Worm (Caenorhabditis elegans) whole organism, young adult: ENCODE data around the gene gst-18.

Source experiments
- B0261.1 ChIP-seq: sonication (generic microtip); optimal IDR thresholded peaks from 2 replicates; lab custom pipeline; 2016; ENCODE audit warnings: mild to moderate bottlenecking, missing genetic modification characterization, moderate library complexity, missing compliant biosample characterization
- ZK185.1 ChIP-seq: sonication (generic microtip); optimal IDR thresholded peaks from 2 replicates; lab custom pipeline; 2016; ENCODE audit warnings: mild to moderate bottlenecking, missing genetic modification characterization, missing compliant biosample characterization; ENCODE audit not compliant: poor library complexity, severe bottlenecking
- cebp-1 ChIP-seq, 2 experiments: fragments of 200-800 bp in 1 of 2; sonication (Bioruptor generic) in 1 of 2; sonication (generic microtip) in 1 of 2; IDR thresholded peaks in 1 of 2; optimal IDR thresholded peaks in 1 of 2; 2 replicates each; pipeline versions ENCODE4 v1.3.6 to Lab custom; 2017 to 2022; ENCODE audit warnings: missing compliant biosample characterization in 2 of 2, missing genetic modification characterization in 2 of 2, mild to moderate bottlenecking in 1 of 2, missing genetic modification reagents in 1 of 2, moderate library complexity in 1 of 2
- dox-1 ChIP-seq: fragments of 200-800 bp; sonication (Bioruptor generic); IDR thresholded peaks from 2 replicates; pipeline ENCODE4 v1.3.6; 2022; ENCODE audit warnings: missing genetic modification reagents, missing genetic modification characterization, missing compliant biosample characterization
- dpff-1 ChIP-seq: sonication (generic microtip); optimal IDR thresholded peaks from 2 replicates; lab custom pipeline; 2017; ENCODE audit warnings: mild to moderate bottlenecking, missing genetic modification characterization, missing compliant biosample characterization
- dpl-1 ChIP-seq: fragments of 150-350 bp; optimal IDR thresholded peaks from 2 replicates; lab custom pipeline; 2014; ENCODE audit warnings: missing biosample characterization, missing genetic modification reagents, missing genetic modification characterization
- ekl-4 ChIP-seq: fragments of 200-800 bp; sonication (Bioruptor generic); IDR thresholded peaks from 2 replicates; pipeline ENCODE4 v1.3.6; 2022; ENCODE audit warnings: missing genetic modification reagents, missing genetic modification characterization, missing compliant biosample characterization
- lag-1 ChIP-seq: fragments of 200-800 bp; sonication (Bioruptor generic); IDR thresholded peaks from 2 replicates; pipeline ENCODE4 v1.3.6; 2022; ENCODE audit warnings: missing genetic modification reagents, missing genetic modification characterization, missing compliant biosample characterization
- pbrm-1 ChIP-seq: fragments of 200-800 bp; sonication (Bioruptor generic); IDR thresholded peaks from 2 replicates; pipeline ENCODE4 v1.3.6; 2022; ENCODE audit warnings: missing genetic modification reagents, missing genetic modification characterization, missing compliant biosample characterization
- snpc-4 ChIP-seq, 5 experiments: fragments of 150-350 bp in 1 of 5; sonication (generic microtip) in 4 of 5; optimal IDR thresholded peaks; 2 replicates each; lab custom pipeline; 2014 to 2018; ENCODE audit warnings: missing genetic modification characterization in 5 of 5, missing biosample characterization in 3 of 5, antibody characterized with exemption in 2 of 5, mild to moderate bottlenecking in 2 of 5, missing compliant biosample characterization in 2 of 5, missing genotype in 2 of 5, moderate library complexity in 2 of 5, missing genetic modification reagents in 1 of 5
- ztf-22 ChIP-seq: fragments of 200-800 bp; sonication (Bioruptor generic); optimal IDR thresholded peaks from 2 replicates; lab custom pipeline; 2018; ENCODE audit warnings: mild to moderate bottlenecking, missing genetic modification characterization, moderate library complexity, missing compliant biosample characterization

DNA sequence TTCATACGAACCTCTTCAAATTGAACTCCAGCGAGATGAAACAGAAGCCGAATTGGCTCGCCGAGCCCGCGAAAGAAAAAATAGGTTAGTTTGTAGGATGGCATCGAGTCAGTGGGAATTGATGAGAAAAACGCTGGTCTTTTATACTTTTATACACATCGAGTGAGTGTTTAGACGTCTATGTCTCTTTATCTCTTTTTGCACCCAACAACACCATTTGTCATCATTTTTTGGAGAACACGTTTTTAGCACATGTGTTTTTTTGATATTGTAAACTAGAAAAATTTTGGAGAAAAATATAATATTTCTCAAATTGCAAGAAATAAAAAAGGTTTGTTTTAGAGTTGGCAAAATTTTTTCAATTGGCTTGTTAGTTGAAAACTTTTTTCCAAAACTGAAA lies 6.4 kb downstream of the gst-18 start, which contains the start of gene gst-16:
- TF ChIP-seq ztf-22 (GFP tag; lab: Kevin White, UChicago) (no peak), ZK185.1 (tag; lab: Kevin White, UChicago) (no peak), ekl-4 (GFP tag; lab: Robert Waterston, UW) (no peak), dpl-1 (GFP tag; lab: Kevin White, UChicago) (no peak), dox-1 (GFP tag; lab: Robert Waterston, UW) (no peak), lag-1 (no peak), cebp-1 (GFP tag; IDR thresholded peaks at IDR 0.05; lab: Robert Waterston, UW) (no peak), cebp-1 (tag; optimal IDR thresholded peaks at IDR 0.05; lab: Kevin White, UChicago) (no peak), dpff-1 (tag; lab: Kevin White, UChicago) (no peak), B0261.1 (tag; lab: Kevin White, UChicago) (no peak), snpc-4 (GFP tag; optimal IDR thresholded peaks at IDR 0.05; lab: Kevin White, UChicago) (no peak), snpc-4 (tag; optimal IDR thresholded peaks at IDR 0.05; lab: Kevin White, UChicago) (no peak), pbrm-1 (no peak)
